Fruit fly (Drosophila melanogaster) whole organism, embryonic: Measurements from ENCODE around the gene Muc18B.

ENCODE experiments used
- Ada2b ChIP-seq: fragments of 200-800 bp; sonication (Bioruptor generic); IDR thresholded peaks from 2 replicates; pipeline ENCODE4 v1.3.6; 2022; ENCODE audit warnings: missing biosample characterization, missing genetic modification characterization
- Atf6 ChIP-seq: fragments of 200-800 bp; sonication (Bioruptor generic); IDR thresholded peaks from 2 replicates; pipeline ENCODE4 v1.3.6; 2022; ENCODE audit warnings: missing biosample characterization, missing genetic modification characterization
- Blimp-1 ChIP-seq: fragments of 200-800 bp; sonication (Bioruptor generic); optimal IDR thresholded peaks from 3 replicates; lab custom pipeline; 2018; ENCODE audit warnings: missing biosample characterization, missing genetic modification characterization, mild to moderate bottlenecking, moderate library complexity, missing genetic modification reagents
- CG10979 ChIP-seq: fragments of 200-800 bp; sonication (Bioruptor generic); optimal IDR thresholded peaks from 2 replicates; lab custom pipeline; 2018; ENCODE audit warnings: missing biosample characterization, mild to moderate bottlenecking, missing genetic modification characterization, moderate library complexity
- CG12219 ChIP-seq: fragments of 200-800 bp; sonication (Bioruptor generic); optimal IDR thresholded peaks from 3 replicates; lab custom pipeline; 2018; ENCODE audit warnings: missing biosample characterization, mild to moderate bottlenecking, missing genetic modification characterization
- CG13424 ChIP-seq: fragments of 200-800 bp; sonication (Bioruptor generic); optimal IDR thresholded peaks from 2 replicates; lab custom pipeline; 2019; ENCODE audit warnings: missing biosample characterization, mild to moderate bottlenecking, missing genetic modification characterization, moderate library complexity
- CG13624 ChIP-seq: fragments of 200-800 bp; sonication (Bioruptor generic); optimal IDR thresholded peaks from 2 replicates; lab custom pipeline; 2016; ENCODE audit warnings: missing biosample characterization, missing genetic modification characterization
- CG14710 ChIP-seq: fragments of 200-800 bp; sonication (Bioruptor generic); optimal IDR thresholded peaks from 3 replicates; lab custom pipeline; 2019; ENCODE audit warnings: missing biosample characterization, mild to moderate bottlenecking, missing genetic modification characterization, moderate library complexity
- CG1529 ChIP-seq: fragments of 200-800 bp; sonication (Bioruptor generic); optimal IDR thresholded peaks from 3 replicates; lab custom pipeline; 2018; ENCODE audit warnings: missing biosample characterization, missing genetic modification characterization
- CG1603 ChIP-seq: fragments of 200-800 bp; sonication (Bioruptor generic); optimal IDR thresholded peaks from 2 replicates; lab custom pipeline; 2019; ENCODE audit warnings: missing biosample characterization, mild to moderate bottlenecking, missing genetic modification characterization, moderate library complexity
- CG16815 ChIP-seq: fragments of 200-800 bp; sonication (Bioruptor generic); optimal IDR thresholded peaks from 3 replicates; lab custom pipeline; 2017; ENCODE audit warnings: missing biosample characterization, mild to moderate bottlenecking, missing genetic modification characterization
- CG17328 ChIP-seq: fragments of 200-800 bp; sonication (Bioruptor generic); IDR thresholded peaks from 2 replicates; pipeline ENCODE4 v1.3.6; 2022; ENCODE audit warnings: missing biosample characterization, missing genetic modification characterization
- CG17829 ChIP-seq: fragments of 200-800 bp; optimal IDR thresholded peaks from 2 replicates; lab custom pipeline; 2019; ENCODE audit warnings: missing biosample characterization, mild to moderate bottlenecking, missing genetic modification characterization, moderate library complexity
- CG18262 ChIP-seq: fragments of 200-800 bp; optimal IDR thresholded peaks from 3 replicates; lab custom pipeline; 2019; ENCODE audit warnings: missing biosample characterization, mild to moderate bottlenecking, missing genetic modification characterization, moderate library complexity
- CG2116 ChIP-seq: fragments of 200-800 bp; sonication (Bioruptor generic); optimal IDR thresholded peaks from 3 replicates; lab custom pipeline; 2018; ENCODE audit warnings: missing biosample characterization, mild to moderate bottlenecking, missing genetic modification characterization
- CG2678 ChIP-seq: fragments of 200-800 bp; sonication (Bioruptor generic); optimal IDR thresholded peaks from 3 replicates; lab custom pipeline; 2019; ENCODE audit warnings: missing biosample characterization, mild to moderate bottlenecking, missing genetic modification characterization, moderate library complexity
- CG34224 ChIP-seq: fragments of 200-800 bp; sonication (Bioruptor generic); IDR thresholded peaks from 3 replicates; pipeline ENCODE4 v1.3.6; 2022; ENCODE audit warnings: missing biosample characterization, missing genetic modification characterization; ENCODE audit not compliant: partially characterized antibody
- CG8924 ChIP-seq: fragments of 200-800 bp; optimal IDR thresholded peaks from 3 replicates; lab custom pipeline; 2019; ENCODE audit warnings: missing biosample characterization, mild to moderate bottlenecking, missing genetic modification characterization, moderate library complexity
- CG9797 ChIP-seq: fragments of 200-800 bp; sonication (Bioruptor generic); optimal IDR thresholded peaks from 3 replicates; lab custom pipeline; 2018; ENCODE audit warnings: missing biosample characterization, mild to moderate bottlenecking, missing genetic modification characterization
- D19A ChIP-seq: fragments of 200-800 bp; optimal IDR thresholded peaks from 3 replicates; lab custom pipeline; 2019; ENCODE audit warnings: missing biosample characterization, mild to moderate bottlenecking, missing genetic modification characterization, moderate library complexity
- Dip3 ChIP-seq: fragments of 200-800 bp; sonication (Bioruptor generic); optimal IDR thresholded peaks from 3 replicates; lab custom pipeline; 2016; ENCODE audit warnings: missing biosample characterization, missing genetic modification characterization
- Dll ChIP-seq: fragments of 200-800 bp; sonication (Bioruptor generic); IDR thresholded peaks from 4 replicates; pipeline ENCODE4 v1.3.6; 2022; ENCODE audit warnings: missing biosample characterization, missing genetic modification characterization; ENCODE audit not compliant: partially characterized antibody
- Doc3 ChIP-seq: fragments of 200-800 bp; sonication (Bioruptor generic); IDR thresholded peaks from 3 replicates; pipeline ENCODE4 v1.3.6; 2022; ENCODE audit warnings: missing biosample characterization, missing genetic modification characterization; ENCODE audit not compliant: partially characterized antibody
- E2f1 ChIP-seq: fragments of 200-800 bp; sonication (Bioruptor generic); IDR thresholded peaks from 2 replicates; pipeline ENCODE4 v1.3.6; 2022; ENCODE audit warnings: missing biosample characterization, missing genetic modification characterization
- E2f2 ChIP-seq: fragments of 200-800 bp; sonication (Bioruptor generic); IDR thresholded peaks from 2 replicates; pipeline ENCODE4 v1.3.6; 2022; ENCODE audit warnings: missing biosample characterization, missing genetic modification characterization
- Hsf ChIP-seq: fragments of 200-800 bp; sonication (Bioruptor generic); optimal IDR thresholded peaks from 3 replicates; lab custom pipeline; 2016; ENCODE audit warnings: missing biosample characterization, missing genetic modification characterization
- Jarid2 ChIP-seq: fragments of 200-800 bp; sonication (Bioruptor generic); optimal IDR thresholded peaks from 3 replicates; lab custom pipeline; 2017; ENCODE audit warnings: mild to moderate bottlenecking, missing biosample characterization, missing genetic modification reagents, missing genetic modification characterization
- NK7.1 ChIP-seq: fragments of 200-800 bp; sonication (Bioruptor generic); optimal IDR thresholded peaks from 3 replicates; lab custom pipeline; 2016; ENCODE audit warnings: missing biosample characterization, missing genetic modification characterization
- Opbp ChIP-seq: fragments of 200-800 bp; sonication (Bioruptor generic); IDR thresholded peaks from 3 replicates; pipeline ENCODE4 v1.3.6; 2022; ENCODE audit warnings: missing biosample characterization, missing genetic modification characterization; ENCODE audit not compliant: partially characterized antibody
- Trl ChIP-seq, 3 experiments: fragments of >200 bp in 2 of 3; fragments of 200-800 bp in 1 of 3; sonication (Bioruptor generic) in 1 of 3; optimal IDR thresholded peaks; 2 replicates in 1 of 3; 3 replicates in 2 of 3; lab custom pipeline; 2016 to 2017; ENCODE audit warnings: missing biosample characterization in 1 of 3, missing genetic modification characterization in 1 of 3
- Xrp1 ChIP-seq: fragments of 200-800 bp; sonication (Bioruptor generic); IDR thresholded peaks from 2 replicates; pipeline ENCODE4 v1.3.6; 2022; ENCODE audit warnings: missing biosample characterization, missing genetic modification characterization
- ato ChIP-seq: fragments of 200-800 bp; sonication (Bioruptor generic); IDR thresholded peaks from 2 replicates; pipeline ENCODE4 v1.3.6; 2022; ENCODE audit warnings: missing biosample characterization, missing genetic modification characterization; ENCODE audit not compliant: partially characterized antibody
- cato ChIP-seq: fragments of 200-800 bp; sonication (Bioruptor generic); optimal IDR thresholded peaks from 2 replicates; lab custom pipeline; 2016; ENCODE audit warnings: missing biosample characterization, missing genetic modification characterization, borderline replicate concordance
- dysf ChIP-seq: fragments of 200-800 bp; sonication (Bioruptor generic); IDR thresholded peaks from 3 replicates; pipeline ENCODE4 v1.3.6; 2022; ENCODE audit warnings: missing biosample characterization, missing genetic modification characterization
- exex ChIP-seq: fragments of 200-800 bp; sonication (Bioruptor generic); optimal IDR thresholded peaks from 4 replicates; lab custom pipeline; 2018; ENCODE audit warnings: missing biosample characterization, mild to moderate bottlenecking, missing genetic modification characterization, moderate library complexity
- grau ChIP-seq: fragments of 200-800 bp; optimal IDR thresholded peaks from 3 replicates; lab custom pipeline; 2019; ENCODE audit warnings: missing biosample characterization, mild to moderate bottlenecking, missing genetic modification characterization, moderate library complexity
- insv ChIP-seq, 2 experiments: fragments of 200-800 bp; sonication (Bioruptor generic); optimal IDR thresholded peaks; 3 replicates each; lab custom pipeline; 2016 to 2018; ENCODE audit warnings: missing biosample characterization in 2 of 2, missing genetic modification characterization in 2 of 2
- mam ChIP-seq: fragments of 200-800 bp; sonication (Bioruptor generic); optimal IDR thresholded peaks from 3 replicates; lab custom pipeline; 2016; ENCODE audit warnings: missing biosample characterization, missing genetic modification characterization
- mirr ChIP-seq: fragments of 200-800 bp; sonication (Bioruptor generic); optimal IDR thresholded peaks from 3 replicates; lab custom pipeline; 2018; ENCODE audit warnings: missing biosample characterization, mild to moderate bottlenecking, missing genetic modification characterization
- mld ChIP-seq: fragments of 200-800 bp; sonication (Bioruptor generic); IDR thresholded peaks from 3 replicates; pipeline ENCODE4 v1.3.6; 2022; ENCODE audit warnings: missing biosample characterization, missing genetic modification characterization; ENCODE audit not compliant: partially characterized antibody
- sc ChIP-seq, 3 experiments: fragments of >200 bp in 2 of 3; fragments of 200-800 bp in 1 of 3; sonication (Bioruptor generic) in 1 of 3; optimal IDR thresholded peaks; 2 replicates in 2 of 3; 3 replicates in 1 of 3; lab custom pipeline; 2017; ENCODE audit warnings: mild to moderate bottlenecking in 1 of 3, missing biosample characterization in 1 of 3, missing genetic modification characterization in 1 of 3, missing genetic modification reagents in 1 of 3
- sens ChIP-seq: fragments of 200-800 bp; sonication (Bioruptor generic); peaks from one replicate; lab custom pipeline; 2016; ENCODE audit warnings: missing biosample characterization, missing genetic modification characterization
- sna ChIP-seq: fragments of 200-800 bp; sonication (Bioruptor generic); IDR thresholded peaks from 2 replicates; pipeline ENCODE4 v1.3.6; 2022; ENCODE audit warnings: missing biosample characterization, missing genetic modification characterization; ENCODE audit not compliant: partially characterized antibody
- stc ChIP-seq: fragments of 200-800 bp; sonication (Bioruptor generic); IDR thresholded peaks from 2 replicates; pipeline ENCODE4 v1.3.6; 2022; ENCODE audit warnings: missing biosample characterization, missing genetic modification characterization
- ttk ChIP-seq: fragments of 200-800 bp; sonication (Bioruptor generic); IDR thresholded peaks from 2 replicates; pipeline ENCODE4 v2.1.2; 2022; ENCODE audit warnings: missing biosample characterization, missing genetic modification characterization
- yki ChIP-seq: fragments of >200 bp; optimal IDR thresholded peaks from 3 replicates; lab custom pipeline; 2018
- zf30C ChIP-seq: fragments of 200-800 bp; sonication (Bioruptor generic); optimal IDR thresholded peaks from 3 replicates; lab custom pipeline; 2018; ENCODE audit warnings: missing biosample characterization, mild to moderate bottlenecking, missing genetic modification characterization

Gene Muc18B

DNA sequence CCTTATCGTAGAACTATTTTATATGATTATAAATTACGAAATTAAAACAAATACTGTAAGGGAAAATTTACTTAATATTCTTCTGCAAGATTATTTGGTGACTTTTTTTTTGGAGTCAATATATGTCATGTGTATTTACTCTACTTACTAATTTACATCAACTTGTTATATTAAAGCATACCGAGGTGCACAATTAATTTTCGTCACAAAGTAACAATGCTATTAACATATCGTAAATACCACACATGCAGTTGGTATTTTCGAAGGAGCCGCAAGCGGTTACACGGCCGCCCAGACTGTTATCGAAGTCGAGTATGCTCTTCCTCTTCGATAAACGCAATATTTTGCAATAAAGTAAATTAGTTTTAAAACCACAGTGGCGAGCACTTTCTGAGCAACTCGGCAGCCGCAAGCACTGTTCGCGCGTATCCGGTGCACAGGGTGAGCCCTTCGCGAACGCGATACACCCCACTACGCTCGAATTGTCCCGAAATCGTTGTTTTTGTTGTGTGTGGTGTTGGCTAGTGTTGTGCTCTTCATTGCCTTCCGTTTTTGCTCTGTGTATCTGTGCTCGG is 46.3 kb downstream of the Muc18B start, which contains the start of gene Vav (continued):
- peak; percentile 40; the same call in 1 of the 2 replicates for TF ChIP-seq ato (GFP tag; lab: Robert Waterston, UW)
- peak; percentile 49; the same call in 1 of the 3 replicates for TF ChIP-seq Opbp
- TF ChIP-seq E2f2 (GFP tag; lab: Robert Waterston, UW) = peak; percentile 53; the same call in 1 of the 2 replicates
- no peak for TF ChIP-seq CG13624 (GFP tag; lab: Kevin White, UChicago)
- no peak for TF ChIP-seq sc (optimal IDR thresholded peaks at IDR 0.05; lab: Kevin White, UChicago)
- TF ChIP-seq sc (GFP tag; optimal IDR thresholded peaks at IDR 0.05; lab: Kevin White, UChicago) = no peak
- peak; percentile 24 for TF ChIP-seq CG14710 (tag; lab: Kevin White, UChicago)
- TF ChIP-seq Jarid2 (GFP tag; lab: Kevin White, UChicago) = peak; percentile 38
- no peak for TF ChIP-seq CG12219 (GFP tag; lab: Kevin White, UChicago)
- TF ChIP-seq sna (GFP tag; lab: Robert Waterston, UW) = peak; percentile 50
- TF ChIP-seq CG16815 = no peak
- no peak for TF ChIP-seq mam (GFP tag; lab: Kevin White, UChicago)
- TF ChIP-seq, all 482 proteins: peak for 63

DNA sequence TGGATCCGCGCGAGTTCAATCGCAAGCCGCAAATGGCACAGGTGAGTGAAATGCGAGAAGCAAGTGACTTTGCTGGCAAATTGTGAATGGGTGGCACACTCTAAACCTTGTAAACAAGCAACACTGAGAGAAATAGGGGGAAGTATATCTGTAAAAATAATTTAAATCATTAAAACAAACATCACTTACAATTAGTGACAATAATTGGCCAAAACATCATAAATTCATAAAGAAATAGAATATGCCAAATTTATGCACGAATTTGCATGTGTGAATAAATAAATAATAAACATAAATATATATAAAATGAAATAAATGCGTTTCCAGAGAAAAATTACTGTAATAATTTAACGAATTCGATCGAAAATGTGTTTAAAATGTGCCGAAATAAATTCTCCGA is 47.2 kb downstream of the Muc18B start:
- TF ChIP-seq D19A (peak; percentile 41), Opbp (no peak), CG13424 (tag; lab: Kevin White, UChicago) (peak; percentile 29), sens (GFP tag; lab: Kevin White, UChicago) (peak; percentile 54), cato (GFP tag; lab: Kevin White, UChicago) (no peak), mam (GFP tag; lab: Kevin White, UChicago) (no peak), ttk (GFP tag; lab: Robert Waterston, UW) (no peak), yki (lab: Kevin White, UChicago) (no peak), CG17328 (GFP tag; lab: Robert Waterston, UW) (no peak), NK7.1 (no peak), CG8924 (tag; lab: Kevin White, UChicago) (peak; percentile 3), exex (tag; lab: Kevin White, UChicago) (no peak), mld (GFP tag; lab: Robert Waterston, UW) (no peak), zf30C (peak; percentile 14), Blimp-1 (GFP tag; lab: Kevin White, UChicago) (peak; percentile 16), Doc3 (no peak), CG2678 (tag; lab: Kevin White, UChicago) (peak; percentile 50), Dip3 (GFP tag; lab: Kevin White, UChicago) (no peak), stc (GFP tag; lab: Robert Waterston, UW) (0 out of 2 replicates have a peak, but pooled peaks have one; percentile 22), E2f1 (no peak), CG10979 (tag; lab: Kevin White, UChicago) (peak; percentile 25), CG1529 (GFP tag; lab: Kevin White, UChicago) (no peak), CG1603 (tag; lab: Kevin White, UChicago) (no peak), Trl (optimal IDR thresholded peaks at IDR 0.05; lab: Kevin White, UChicago) (no peak), Trl (GFP tag; optimal IDR thresholded peaks at IDR 0.05; lab: Kevin White, UChicago) (no peak), Atf6 (GFP tag; lab: Robert Waterston, UW) (no peak), Ada2b (GFP tag; lab: Robert Waterston, UW) (no peak), insv (GFP tag; optimal IDR thresholded peaks at IDR 0.05; lab: Kevin White, UChicago) (no peak), CG18262 (tag; lab: Kevin White, UChicago) (peak; percentile 47), mirr (GFP tag; lab: Kevin White, UChicago) (no peak), Hsf (GFP tag; lab: Kevin White, UChicago) (no peak), CG2116 (GFP tag; lab: Kevin White, UChicago) (no peak), Xrp1 (GFP tag; lab: Robert Waterston, UW) (peak; percentile 32; the same call in 1 of the 2 replicates), Dll (GFP tag; lab: Robert Waterston, UW) (no peak), dysf (GFP tag; lab: Robert Waterston, UW) (0 out of 3 replicates have a peak, but pooled peaks have one; percentile 33), CG17829 (tag; lab: Kevin White, UChicago) (peak; percentile 6), CG34224 (GFP tag; lab: Robert Waterston, UW) (no peak), CG9797 (no peak), grau (tag; lab: Kevin White, UChicago) (peak; percentile 6)
